Worm (Caenorhabditis elegans): Measurements from ENCODE around the gene F40G9.5.

The F40G9.5 gene

DNA sequence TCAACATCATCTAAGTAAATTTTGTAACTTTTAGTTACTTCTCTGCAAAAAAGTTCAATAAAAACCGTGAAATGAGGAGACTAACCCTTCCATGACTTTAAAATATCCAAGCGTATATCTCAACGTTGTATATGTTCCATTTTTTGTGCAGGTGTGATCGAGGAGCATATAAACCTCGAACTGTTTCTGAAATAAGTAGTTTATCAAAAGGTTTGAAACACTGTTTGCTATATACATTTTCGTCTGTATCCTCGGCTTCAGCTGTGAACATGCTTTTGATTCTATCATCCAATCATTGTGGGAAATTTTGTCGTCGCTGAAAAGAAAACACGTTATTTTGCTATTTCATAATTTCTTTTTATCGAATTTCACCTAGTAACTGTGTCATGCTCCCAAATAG is at the start of gene F40G9.5:
Gene F40G9.5 (plus strand): TSS at position 301 of the 400 bp plus-strand sequence.
- TF ChIP-seq flt-1 (GFP tag; IDR thresholded peaks at IDR 0.05) (no peak), ztf-29 (GFP tag; IDR thresholded peaks at IDR 0.05) (no peak), cog-1 (tag; optimal IDR thresholded peaks at IDR 0.05) (no peak), T22C8.4 (GFP tag; IDR thresholded peaks at IDR 0.05) (no peak), tab-1 (GFP tag; IDR thresholded peaks at IDR 0.05) (no peak), med-1 (GFP tag; optimal IDR thresholded peaks at IDR 0.05; ENCODE audit: insufficient read depth) (no peak), ref-1 (GFP tag; conservative IDR thresholded peaks at IDR 0.05) (no peak), ztf-23 (GFP tag; IDR thresholded peaks at IDR 0.05) (no peak), klf-2 (GFP tag; conservative IDR thresholded peaks at IDR 0.05) (no peak)

DNA sequence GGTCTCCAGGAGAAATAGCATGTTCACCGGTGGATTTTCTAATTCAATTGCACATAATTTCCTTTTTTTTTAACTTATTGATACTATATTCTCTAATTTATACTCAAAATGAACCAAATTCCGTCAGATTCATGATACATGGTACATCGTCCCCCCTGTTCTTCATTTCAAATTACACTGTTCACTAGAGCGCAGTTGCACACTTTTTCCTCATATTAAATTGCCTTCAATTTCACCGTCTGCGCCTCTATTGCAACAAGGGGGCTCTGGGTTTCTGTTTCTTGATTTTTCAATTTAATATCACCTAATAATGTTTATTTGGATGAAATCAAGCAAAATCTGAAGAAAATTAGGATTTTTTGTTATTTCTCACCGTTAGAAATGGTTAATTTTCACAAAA is 49.4 kb upstream of the F40G9.5 start:
- TF ChIP-seq med-1 (GFP tag; optimal IDR thresholded peaks at IDR 0.05; ENCODE audit: insufficient read depth) (no peak), cog-1 (tag; optimal IDR thresholded peaks at IDR 0.05) (peak; percentile 5)

DNA sequence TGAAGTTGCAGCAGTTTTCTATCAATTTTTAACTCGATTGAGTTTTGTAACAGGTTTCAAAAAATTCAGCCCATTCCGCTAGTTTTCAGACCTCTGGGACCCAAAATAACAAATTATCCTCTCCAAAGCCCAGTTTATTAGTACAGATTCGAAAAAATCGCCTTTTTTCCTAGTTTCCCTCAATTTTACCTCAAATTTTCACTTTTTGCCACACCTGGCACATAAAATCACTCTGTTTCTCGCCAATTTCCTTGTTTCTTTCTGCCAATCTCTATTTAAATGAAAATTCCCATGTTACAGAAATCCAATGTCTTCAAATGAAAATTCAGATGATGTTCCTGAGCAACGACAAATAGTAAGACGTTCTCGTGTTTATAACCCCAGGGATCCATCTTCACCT is 48.9 kb upstream of the F40G9.5 start, which contains the start of gene pals-22:
Gene pals-22 (plus strand): TSS at position 301 of the 400 bp plus-strand sequence.
- TF ChIP-seq cog-1 (tag; optimal IDR thresholded peaks at IDR 0.05) = no peak
- no peak for TF ChIP-seq ref-1 (GFP tag; conservative IDR thresholded peaks at IDR 0.05)
- no peak for TF ChIP-seq flt-1 (GFP tag; IDR thresholded peaks at IDR 0.05)
- TF ChIP-seq ztf-23 (GFP tag; IDR thresholded peaks at IDR 0.05) = no peak
- TF ChIP-seq tab-1 (GFP tag; IDR thresholded peaks at IDR 0.05) = no peak
- TF ChIP-seq med-1 (GFP tag; optimal IDR thresholded peaks at IDR 0.05; ENCODE audit: insufficient read depth) = no peak
- TF ChIP-seq ztf-29 (GFP tag; IDR thresholded peaks at IDR 0.05) = no peak
- TF ChIP-seq T22C8.4 (GFP tag; IDR thresholded peaks at IDR 0.05) = no peak
- no peak for TF ChIP-seq klf-2 (GFP tag; conservative IDR thresholded peaks at IDR 0.05)

DNA sequence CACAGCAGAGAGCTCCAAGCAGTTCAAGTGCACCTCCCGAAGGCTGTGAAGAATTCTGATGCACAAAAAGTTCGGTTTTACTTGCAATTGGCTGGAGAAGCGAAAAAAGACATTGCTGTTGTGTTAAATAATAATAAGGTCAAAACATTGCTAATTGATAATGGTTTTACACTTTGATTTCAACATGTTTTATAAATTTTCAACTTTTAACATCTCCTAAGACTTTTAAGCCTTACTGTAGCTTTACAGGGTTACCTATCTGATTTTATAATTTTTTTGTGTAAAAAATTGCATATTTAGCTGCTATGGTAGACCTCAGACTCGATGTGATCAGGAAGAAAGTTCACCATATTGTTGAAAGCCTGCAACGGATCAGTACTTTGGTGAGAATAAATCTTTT is 46.9 kb upstream of the F40G9.5 start, which contains the start of gene pals-25:
Gene pals-25 (plus strand): TSS at position 301 of the 400 bp plus-strand sequence.
- TF ChIP-seq tab-1 (GFP tag; IDR thresholded peaks at IDR 0.05) (no peak), klf-2 (GFP tag; conservative IDR thresholded peaks at IDR 0.05) (no peak), flt-1 (GFP tag; IDR thresholded peaks at IDR 0.05) (no peak), ztf-29 (GFP tag; IDR thresholded peaks at IDR 0.05) (no peak), ref-1 (GFP tag; conservative IDR thresholded peaks at IDR 0.05) (no peak), ztf-23 (GFP tag; IDR thresholded peaks at IDR 0.05) (no peak), cog-1 (tag; optimal IDR thresholded peaks at IDR 0.05) (no peak), T22C8.4 (GFP tag; IDR thresholded peaks at IDR 0.05) (no peak), med-1 (GFP tag; optimal IDR thresholded peaks at IDR 0.05; ENCODE audit: insufficient read depth) (no peak)

DNA sequence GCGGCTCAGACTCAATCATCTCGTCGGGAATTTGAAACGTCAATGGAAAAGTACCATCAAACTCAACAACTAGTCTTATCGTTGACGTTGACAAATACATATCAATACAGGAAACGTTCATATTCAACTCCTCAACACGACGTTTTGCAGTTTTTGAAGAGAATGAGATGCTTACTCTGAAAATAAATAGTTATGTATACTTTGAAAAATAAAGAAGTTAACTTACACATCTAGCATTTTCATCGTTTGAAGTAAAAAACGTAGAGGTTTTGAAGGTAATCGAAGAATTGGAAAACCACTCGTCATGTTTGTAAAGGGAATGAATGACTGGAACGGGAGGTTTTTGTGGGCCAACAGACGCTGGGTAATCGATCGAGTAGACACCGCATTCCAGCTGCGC is 40.2 kb upstream of the F40G9.5 start, which contains the start of gene fbxb-81:
Gene fbxb-81 (minus strand): TSS at position 314 of the 400 bp plus-strand sequence.
- TF ChIP-seq T22C8.4 (GFP tag; IDR thresholded peaks at IDR 0.05) (no peak), tab-1 (GFP tag; IDR thresholded peaks at IDR 0.05) (no peak), ref-1 (GFP tag; conservative IDR thresholded peaks at IDR 0.05) (no peak), cog-1 (tag; optimal IDR thresholded peaks at IDR 0.05) (no peak), klf-2 (GFP tag; conservative IDR thresholded peaks at IDR 0.05) (no peak), ztf-29 (GFP tag; IDR thresholded peaks at IDR 0.05) (no peak), med-1 (GFP tag; optimal IDR thresholded peaks at IDR 0.05; ENCODE audit: insufficient read depth) (no peak), flt-1 (GFP tag; IDR thresholded peaks at IDR 0.05) (no peak), ztf-23 (GFP tag; IDR thresholded peaks at IDR 0.05) (no peak)

DNA sequence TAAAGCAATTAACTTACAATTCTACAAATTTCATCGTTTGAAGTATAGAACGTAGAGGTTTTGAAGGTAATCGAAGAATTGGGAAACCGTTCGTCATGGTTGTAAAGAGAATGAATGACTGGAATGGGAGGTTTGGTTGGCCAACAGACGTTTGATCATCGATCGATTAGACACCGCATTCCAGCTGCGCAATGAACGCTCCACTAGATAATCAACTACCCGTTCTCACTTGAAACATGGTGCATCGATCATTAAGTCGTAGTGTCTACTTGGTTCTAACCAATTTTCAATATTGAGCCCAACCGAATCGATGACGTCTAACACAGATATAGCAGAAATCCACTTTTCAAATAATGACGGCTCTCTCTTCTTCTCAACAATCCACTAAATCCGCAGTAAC is 37.9 kb upstream of the F40G9.5 start, which contains the start of gene fbxb-82:
Gene fbxb-82 (minus strand): TSS at position 101 of the 400 bp plus-strand sequence.
- TF ChIP-seq klf-2 (GFP tag; conservative IDR thresholded peaks at IDR 0.05) = no peak
- TF ChIP-seq ref-1 (GFP tag; conservative IDR thresholded peaks at IDR 0.05) = no peak
- no peak for TF ChIP-seq T22C8.4 (GFP tag; IDR thresholded peaks at IDR 0.05)
- TF ChIP-seq cog-1 (tag; optimal IDR thresholded peaks at IDR 0.05) = no peak
- TF ChIP-seq med-1 (GFP tag; optimal IDR thresholded peaks at IDR 0.05; ENCODE audit: insufficient read depth) = no peak
- TF ChIP-seq ztf-23 (GFP tag; IDR thresholded peaks at IDR 0.05) = no peak
- no peak for TF ChIP-seq tab-1 (GFP tag; IDR thresholded peaks at IDR 0.05)
- no peak for TF ChIP-seq flt-1 (GFP tag; IDR thresholded peaks at IDR 0.05)
- TF ChIP-seq ztf-29 (GFP tag; IDR thresholded peaks at IDR 0.05) = no peak

DNA sequence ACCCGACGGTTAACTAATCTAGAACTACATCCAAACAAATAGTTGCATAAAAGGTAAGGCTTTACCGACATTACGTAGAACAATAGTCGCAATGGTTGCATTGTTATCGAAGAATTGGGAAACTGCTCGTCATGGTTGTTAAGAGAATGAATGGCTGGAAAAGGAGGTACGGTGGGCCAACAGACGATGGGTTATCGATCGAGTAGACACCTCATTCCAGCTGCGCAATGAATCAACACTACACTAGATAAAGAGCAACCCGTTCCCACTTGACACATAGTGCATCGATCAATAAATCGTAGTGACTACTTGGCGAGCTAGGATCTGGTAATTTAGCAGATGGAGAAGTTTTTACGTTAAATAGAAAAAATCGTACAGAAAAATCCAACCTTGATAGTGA is 36.0 kb upstream of the F40G9.5 start, which contains the start of the genes T17A3.12 and fbxb-83:
Gene T17A3.12 (minus strand): TSS at position 101 of the 400 bp plus-strand sequence.
Gene fbxb-83 (minus strand): TSS at position 134 of the 400 bp plus-strand sequence.
- no peak for TF ChIP-seq ztf-29 (GFP tag; IDR thresholded peaks at IDR 0.05)

DNA sequence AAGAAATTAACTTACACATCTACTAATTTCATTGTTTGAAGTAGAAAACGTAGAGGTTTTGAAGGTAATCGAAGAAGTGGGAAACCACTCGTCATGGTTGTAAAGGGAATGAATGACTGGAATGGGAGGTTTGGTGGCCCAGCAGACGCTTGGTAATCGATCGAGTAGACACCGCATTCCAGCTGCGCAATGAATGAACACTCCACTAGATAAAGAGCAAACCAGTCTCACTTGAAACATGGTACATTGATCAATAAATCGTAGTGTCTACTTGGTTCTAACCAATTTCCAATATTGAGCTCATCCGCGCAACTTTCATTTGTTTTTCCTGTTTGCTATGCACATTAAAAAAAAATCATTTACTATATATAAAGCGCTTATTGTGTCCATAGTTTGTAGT is 34.7 kb upstream of the F40G9.5 start, which contains the start of gene fbxb-84:
Gene fbxb-84 (minus strand): TSS at position 101 of the 400 bp plus-strand sequence.
- TF ChIP-seq ztf-23 (GFP tag; IDR thresholded peaks at IDR 0.05) (no peak), klf-2 (GFP tag; conservative IDR thresholded peaks at IDR 0.05) (no peak), ztf-29 (GFP tag; IDR thresholded peaks at IDR 0.05) (no peak), med-1 (GFP tag; optimal IDR thresholded peaks at IDR 0.05; ENCODE audit: insufficient read depth) (no peak), tab-1 (GFP tag; IDR thresholded peaks at IDR 0.05) (no peak), T22C8.4 (GFP tag; IDR thresholded peaks at IDR 0.05) (no peak), flt-1 (GFP tag; IDR thresholded peaks at IDR 0.05) (no peak), cog-1 (tag; optimal IDR thresholded peaks at IDR 0.05) (no peak), ref-1 (GFP tag; conservative IDR thresholded peaks at IDR 0.05) (no peak)

DNA sequence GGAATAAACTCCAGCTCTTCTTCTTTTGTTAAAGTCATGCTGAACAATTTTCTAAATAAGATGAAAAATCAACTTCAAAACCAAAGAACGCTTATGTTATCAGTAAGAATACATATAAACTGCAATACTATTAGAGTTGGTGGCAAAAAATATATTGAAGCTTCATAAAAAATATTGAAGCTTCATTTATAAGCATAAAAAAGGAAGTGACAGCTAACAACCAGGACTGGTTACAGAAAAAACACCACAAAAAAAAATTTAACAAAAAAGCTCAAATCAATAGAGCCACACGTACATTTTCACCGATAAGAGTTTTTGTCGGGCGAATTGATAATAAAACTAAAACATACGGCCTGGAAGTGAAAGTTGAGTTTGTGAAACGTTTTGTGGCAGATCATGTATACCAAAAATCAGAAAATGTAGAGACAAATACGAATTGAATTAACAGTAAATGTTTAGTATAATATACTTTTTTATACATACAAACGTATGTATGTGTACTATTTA is 33.4 kb upstream of the F40G9.5 start, which contains the start of gene sqst-5:
Gene sqst-5 (minus strand): TSS at position 51 of the 507 bp plus-strand sequence.
- TF ChIP-seq cog-1 (tag; optimal IDR thresholded peaks at IDR 0.05) (no peak), T22C8.4 (GFP tag; IDR thresholded peaks at IDR 0.05) (no peak), ref-1 (GFP tag; conservative IDR thresholded peaks at IDR 0.05) (no peak), tab-1 (GFP tag; IDR thresholded peaks at IDR 0.05) (no peak), ztf-23 (GFP tag; IDR thresholded peaks at IDR 0.05) (no peak), flt-1 (GFP tag; IDR thresholded peaks at IDR 0.05) (no peak), ztf-29 (GFP tag; IDR thresholded peaks at IDR 0.05) (no peak), med-1 (GFP tag; optimal IDR thresholded peaks at IDR 0.05; ENCODE audit: insufficient read depth) (no peak), klf-2 (GFP tag; conservative IDR thresholded peaks at IDR 0.05) (no peak)

DNA sequence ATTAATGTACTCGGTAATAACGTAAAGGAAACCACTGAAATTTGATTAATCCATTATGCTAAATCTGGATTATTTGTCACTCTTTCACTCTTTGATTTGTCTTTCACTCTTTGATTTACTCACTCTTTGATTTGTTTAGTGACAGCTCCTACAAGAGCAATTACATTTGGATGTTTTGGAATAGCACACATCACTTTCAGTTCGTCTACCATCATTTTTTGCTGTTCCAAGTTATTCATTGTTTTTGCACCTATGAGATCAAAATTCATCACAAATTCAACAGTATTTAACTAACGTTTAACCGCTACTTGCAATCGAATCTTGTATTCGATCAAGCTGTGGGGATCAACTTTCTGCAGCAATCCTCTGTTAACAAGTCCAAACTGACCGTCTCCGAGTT is 31.9 kb upstream of the F40G9.5 start:
- no peak for TF ChIP-seq ztf-23 (GFP tag; IDR thresholded peaks at IDR 0.05)
- no peak for TF ChIP-seq klf-2 (GFP tag; conservative IDR thresholded peaks at IDR 0.05)
- no peak for TF ChIP-seq cog-1 (tag; optimal IDR thresholded peaks at IDR 0.05)
- TF ChIP-seq med-1 (GFP tag; optimal IDR thresholded peaks at IDR 0.05; ENCODE audit: insufficient read depth) = no peak
- no peak for TF ChIP-seq T22C8.4 (GFP tag; IDR thresholded peaks at IDR 0.05)

Measured in whole organism, midembryonic.